Fruit fly (Drosophila melanogaster): ENCODE data around the gene CG5715.

DNA sequence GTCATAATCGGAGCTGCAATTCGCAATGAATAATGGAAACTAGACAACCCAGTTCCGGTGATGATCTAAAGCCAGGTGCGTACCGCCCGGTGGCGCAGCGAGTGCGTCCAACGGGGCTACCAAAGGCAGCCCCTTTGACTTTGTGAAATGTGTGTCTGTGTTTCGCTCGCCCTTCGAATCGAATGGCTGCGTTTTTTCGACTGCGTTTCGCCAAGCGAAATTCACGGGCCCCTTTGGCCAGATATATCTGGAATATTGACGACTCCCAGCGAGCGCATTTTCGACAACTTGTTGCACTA is 24.8 kb upstream of the CG5715 start:
- TF ChIP-seq CG8478 (optimal IDR thresholded peaks at IDR 0.05) = no peak
- no peak for TF ChIP-seq pan (optimal IDR thresholded peaks at IDR 0.05)
- TF ChIP-seq EcR (GFP tag; optimal IDR thresholded peaks at IDR 0.05) = no peak
- TF ChIP-seq psq (optimal IDR thresholded peaks at IDR 0.05) = no peak
- TF ChIP-seq usp (GFP tag; optimal IDR thresholded peaks at IDR 0.05) = no peak
